Fruit fly (Drosophila melanogaster): ENCODE results near the gene mfr.

mfr gene

DNA sequence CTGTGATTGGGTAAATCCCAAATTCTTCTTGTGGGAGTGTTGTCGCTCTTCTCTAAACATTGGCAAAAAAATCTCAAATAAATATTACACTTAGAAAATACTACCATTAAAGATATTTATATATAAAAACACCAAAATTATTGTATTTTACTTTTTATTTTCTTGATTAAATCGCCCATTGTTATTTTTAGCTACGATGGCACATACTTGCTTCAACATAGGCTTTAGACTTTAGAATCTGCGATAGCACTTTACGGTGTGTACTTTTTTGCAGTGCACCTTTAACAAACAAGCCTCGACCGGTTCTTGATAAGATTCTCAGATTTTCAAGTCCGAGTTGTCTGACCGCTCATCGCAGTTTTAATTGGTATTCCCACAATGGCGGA is 42.2 kb upstream of the mfr start, which contains the start of gene GNBP3 (continued):
- TF ChIP-seq fd85E (GFP tag; optimal IDR thresholded peaks at IDR 0.05): peak; percentile 81
- peak; percentile 88 for TF ChIP-seq CG9139 (GFP tag; optimal IDR thresholded peaks at IDR 0.05)
- no peak for TF ChIP-seq CG6276 (GFP tag; optimal IDR thresholded peaks at IDR 0.05)
- no peak for TF ChIP-seq pdm3 (GFP tag; optimal IDR thresholded peaks at IDR 0.05)
- TF ChIP-seq CG11294 (GFP tag; IDR thresholded peaks at IDR 0.05): no peak; the same call in 1 of the 2 replicates
- TF ChIP-seq CG16779 (tag; optimal IDR thresholded peaks at IDR 0.05): peak; percentile 87
- TF ChIP-seq Sox102F (GFP tag; optimal IDR thresholded peaks at IDR 0.05): peak; percentile 98
- TF ChIP-seq CG31627 (GFP tag; optimal IDR thresholded peaks at IDR 0.05): peak; percentile 89
- TF ChIP-seq CG34406 (GFP tag; optimal IDR thresholded peaks at IDR 0.05): peak; percentile 93
- TF ChIP-seq CG6163 (GFP tag; IDR thresholded peaks at IDR 0.05): peak; percentile 97
- peak; percentile 90 for TF ChIP-seq achi (GFP tag; optimal IDR thresholded peaks at IDR 0.05)
- TF ChIP-seq Sox14 (GFP tag; optimal IDR thresholded peaks at IDR 0.05): peak; percentile 91
- TF ChIP-seq CG8632 (GFP tag; optimal IDR thresholded peaks at IDR 0.05): peak; percentile 89
- TF ChIP-seq CG8319 (GFP tag; optimal IDR thresholded peaks at IDR 0.05): peak; percentile 71
- TF ChIP-seq Ets96B (tag; optimal IDR thresholded peaks at IDR 0.05): peak; percentile 92
- peak; percentile 95 for TF ChIP-seq topi (GFP tag; optimal IDR thresholded peaks at IDR 0.05)
- TF ChIP-seq CG11762 (GFP tag; optimal IDR thresholded peaks at IDR 0.05; ENCODE audit: insufficient read depth): peak; percentile 87
- no peak for TF ChIP-seq Met (GFP tag; optimal IDR thresholded peaks at IDR 0.05)
- TF ChIP-seq svp (GFP tag): peak; percentile 94
- peak; percentile 97 for TF ChIP-seq esn (GFP tag; optimal IDR thresholded peaks at IDR 0.05)
- TF ChIP-seq acj6 (GFP tag; optimal IDR thresholded peaks at IDR 0.05): peak; percentile 91
- peak; percentile 94 for TF ChIP-seq Smox (GFP tag; optimal IDR thresholded peaks at IDR 0.05)
- TF ChIP-seq Lpt (GFP tag; optimal IDR thresholded peaks at IDR 0.05): peak; percentile 84
- peak; percentile 75 for TF ChIP-seq dac (GFP tag; optimal IDR thresholded peaks at IDR 0.05)
- peak; percentile 91 for TF ChIP-seq OdsH (GFP tag; optimal IDR thresholded peaks at IDR 0.05)
- TF ChIP-seq salr (GFP tag; optimal IDR thresholded peaks at IDR 0.05): peak; percentile 76 to 79

DNA sequence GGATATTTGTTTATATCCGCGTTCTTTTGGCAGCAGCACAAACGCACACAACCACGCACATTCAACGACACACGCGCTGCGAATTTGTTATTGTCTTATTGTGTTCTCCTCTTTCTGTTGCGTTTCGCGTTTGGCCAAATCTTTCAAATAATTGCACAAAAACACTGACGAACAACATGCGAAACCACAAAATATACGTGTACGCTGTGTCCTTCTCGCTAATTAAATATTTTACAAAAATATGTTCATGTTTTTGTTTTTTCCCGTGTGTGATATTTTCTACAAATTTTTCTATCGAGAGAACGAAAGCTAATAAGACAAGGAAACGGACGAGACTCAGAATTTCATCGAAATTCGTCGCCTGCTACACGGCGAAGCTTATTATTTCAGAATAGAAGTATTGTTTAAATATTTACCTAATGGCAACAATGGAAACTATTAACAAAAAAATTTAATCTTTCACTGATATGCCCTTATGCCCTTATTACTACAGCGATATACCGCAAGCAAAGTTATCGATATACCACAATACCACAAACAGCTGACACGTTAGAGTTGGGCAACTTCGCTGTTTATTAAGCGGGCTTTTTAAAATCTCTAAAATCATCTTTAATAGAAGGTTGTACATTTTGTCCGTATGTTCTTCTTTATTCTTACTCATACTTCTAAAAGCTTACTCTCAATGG is 41.6 kb upstream of the mfr start, which contains the start of the genes CG43783 and orb2:
TSS of gene CG43783 (minus strand) at position 311 of the 686 bp plus-strand sequence.
TSS of gene orb2 (minus strand) at position 502 of the 686 bp plus-strand sequence.
- TF ChIP-seq Sox102F (GFP tag; optimal IDR thresholded peaks at IDR 0.05) (no peak), acj6 (GFP tag; optimal IDR thresholded peaks at IDR 0.05) (no peak), Eip78C (GFP tag) (peak; percentile 69), Lpt (GFP tag; optimal IDR thresholded peaks at IDR 0.05) (no peak), Sox14 (GFP tag; optimal IDR thresholded peaks at IDR 0.05) (no peak), achi (GFP tag; optimal IDR thresholded peaks at IDR 0.05) (no peak), CG11762 (GFP tag; optimal IDR thresholded peaks at IDR 0.05; ENCODE audit: insufficient read depth) (peak; percentile 1), CG10669 (GFP tag; optimal IDR thresholded peaks at IDR 0.05) (no peak)

DNA sequence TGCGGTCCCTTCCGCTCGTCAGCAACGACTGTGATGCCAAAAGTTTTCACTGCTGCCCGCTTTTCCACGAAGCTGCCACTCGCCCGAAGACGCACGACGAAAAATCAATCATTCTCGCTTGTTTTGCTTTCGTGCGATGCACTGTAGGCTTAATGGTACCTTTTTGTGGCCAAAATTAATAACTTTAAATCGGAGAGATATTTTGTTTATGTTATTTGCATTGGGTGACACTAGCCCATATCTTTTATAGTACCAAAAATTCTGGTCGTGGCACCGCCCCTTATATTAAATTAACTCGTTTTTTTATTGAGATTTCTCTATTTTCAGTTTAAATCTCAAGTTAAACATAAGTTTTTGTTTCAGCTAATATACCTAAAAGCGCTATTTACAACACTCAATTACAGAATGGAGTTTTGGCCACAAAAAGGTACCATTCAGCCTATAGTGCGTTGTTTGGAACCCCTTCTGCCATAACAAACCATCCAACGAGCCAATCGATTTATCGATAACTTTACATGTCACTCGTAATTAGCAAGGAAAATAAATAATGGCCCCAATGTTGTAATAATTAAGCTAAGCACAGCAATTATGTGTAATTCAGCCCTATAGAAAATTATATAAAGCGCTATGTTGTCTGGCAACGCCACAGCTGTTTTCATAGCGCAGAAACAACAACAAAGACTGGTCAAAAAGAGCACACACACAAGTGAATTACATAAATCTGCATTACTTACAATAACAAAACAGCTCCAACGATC is 40.9 kb upstream of the mfr start:
- TF ChIP-seq lz (GFP tag; optimal IDR thresholded peaks at IDR 0.05): peak; percentile 65
- TF ChIP-seq CG3032 (tag; optimal IDR thresholded peaks at IDR 0.05): peak; percentile 71
- peak; percentile 7 for TF ChIP-seq Smox (GFP tag; optimal IDR thresholded peaks at IDR 0.05)
- peak; percentile 65 for TF ChIP-seq topi (GFP tag; optimal IDR thresholded peaks at IDR 0.05)
- TF ChIP-seq vri (GFP tag; optimal IDR thresholded peaks at IDR 0.05): peak; percentile 7
- TF ChIP-seq CG6808 (GFP tag; optimal IDR thresholded peaks at IDR 0.05): peak; percentile 64
- peak; percentile 74 for TF ChIP-seq esn (GFP tag; optimal IDR thresholded peaks at IDR 0.05)
- TF ChIP-seq Ets21C (GFP tag; optimal IDR thresholded peaks at IDR 0.05): peak; percentile 41
- peak; percentile 46 for TF ChIP-seq achi (GFP tag; optimal IDR thresholded peaks at IDR 0.05)
- peak; percentile 78 for TF ChIP-seq Hr4 (GFP tag; optimal IDR thresholded peaks at IDR 0.05)
- peak; percentile 3 for TF ChIP-seq CG34406 (GFP tag; optimal IDR thresholded peaks at IDR 0.05)
- TF ChIP-seq Blimp-1 (GFP tag; optimal IDR thresholded peaks at IDR 0.05): no peak
- TF ChIP-seq acj6 (GFP tag; optimal IDR thresholded peaks at IDR 0.05): peak; percentile 42
- peak; percentile 44 for TF ChIP-seq CG1621 (tag; optimal IDR thresholded peaks at IDR 0.05)
- peak; percentile 7 for TF ChIP-seq fkh (GFP tag; optimal IDR thresholded peaks at IDR 0.05)
- peak; percentile 40; the same call in 2 of the 3 replicates for TF ChIP-seq eg (GFP tag; IDR thresholded peaks at IDR 0.05)
- no peak for TF ChIP-seq CG11902 (GFP tag; optimal IDR thresholded peaks at IDR 0.05)
- TF ChIP-seq spab (GFP tag; optimal IDR thresholded peaks at IDR 0.05): peak; percentile 54
- TF ChIP-seq CG4318 (GFP tag; optimal IDR thresholded peaks at IDR 0.05): peak; percentile 60
- TF ChIP-seq CG7368 (GFP tag; optimal IDR thresholded peaks at IDR 0.05): peak; percentile 21
- no peak for TF ChIP-seq Sox15 (GFP tag; optimal IDR thresholded peaks at IDR 0.05)
- peak; percentile 35 for TF ChIP-seq Eip93F (GFP tag; optimal IDR thresholded peaks at IDR 0.05)
- TF ChIP-seq pdm3 (GFP tag; optimal IDR thresholded peaks at IDR 0.05): peak; percentile 63
- no peak; the same call in 2 of the 3 replicates for TF ChIP-seq CG6163 (GFP tag; IDR thresholded peaks at IDR 0.05)

Measured in whole organism, prepupa.